Worm (Caenorhabditis elegans) whole organism, L4 larva: Measurements from ENCODE around the gene F41D9.2.

Experiments used
- F10B5.3 ChIP-seq: sonication (generic microtip); optimal IDR thresholded peaks from 2 replicates; lab custom pipeline; 2016; ENCODE audit warnings: mild to moderate bottlenecking, missing genetic modification characterization, missing compliant biosample characterization
- F37D6.2 ChIP-seq: sonication (generic microtip); optimal IDR thresholded peaks from 2 replicates; lab custom pipeline; 2016; ENCODE audit warnings: mild to moderate bottlenecking, missing genetic modification characterization, missing compliant biosample characterization
- T26A8.4 ChIP-seq: fragments of 200-800 bp; sonication (Bioruptor generic); IDR thresholded peaks from 2 replicates; pipeline ENCODE4 v1.3.6; 2022; ENCODE audit warnings: missing genetic modification characterization, missing compliant biosample characterization
- Y48G9A.11 ChIP-seq: fragments of 200-800 bp; sonication (Bioruptor generic); IDR thresholded peaks from 2 replicates; pipeline ENCODE4 v1.3.6; 2022; ENCODE audit warnings: missing genetic modification reagents, missing genetic modification characterization, missing compliant biosample characterization
- Y5F2A.4 ChIP-seq: fragments of 200-800 bp; sonication (Bioruptor generic); optimal IDR thresholded peaks from 2 replicates; lab custom pipeline; 2018; ENCODE audit warnings: mild to moderate bottlenecking, missing genetic modification characterization, missing compliant biosample characterization
- Y75B8A.6 ChIP-seq: fragments of 200-800 bp; sonication (Bioruptor generic); IDR thresholded peaks from 2 replicates; pipeline ENCODE4 v1.3.6; 2022; ENCODE audit warnings: missing genetic modification reagents, missing genetic modification characterization, missing compliant biosample characterization
- ZK337.2 ChIP-seq: fragments of 200-800 bp; sonication (Bioruptor generic); IDR thresholded peaks from 2 replicates; pipeline ENCODE4 v1.3.6; 2022; ENCODE audit warnings: missing genetic modification reagents, missing genetic modification characterization, missing compliant biosample characterization
- ZK546.5 ChIP-seq, 2 experiments: sonication (generic microtip); optimal IDR thresholded peaks; 2 replicates each; lab custom pipeline; 2017; ENCODE audit warnings: missing biosample characterization in 2 of 2, missing genetic modification characterization in 2 of 2
- aha-1 ChIP-seq: fragments of 150-350 bp; peaks from one replicate; lab custom pipeline; 2014; ENCODE audit warnings: missing biosample characterization, missing genetic modification characterization
- arid-1 ChIP-seq: fragments of 200-800 bp; sonication (Bioruptor generic); conservative IDR thresholded peaks from 2 replicates; pipeline ENCODE4 v1.3.6; 2022; ENCODE audit warnings: missing genetic modification reagents, missing genetic modification characterization, missing compliant biosample characterization
- ceh-20 ChIP-seq: fragments of 200-800 bp; sonication (Bioruptor generic); IDR thresholded peaks from 2 replicates; pipeline ENCODE4 v1.3.6; 2022; ENCODE audit warnings: missing genetic modification reagents, missing genetic modification characterization, missing compliant biosample characterization
- ceh-44 ChIP-seq: fragments of 200-800 bp; sonication (Bioruptor generic); IDR thresholded peaks from 2 replicates; pipeline ENCODE4 v1.3.6; 2022; ENCODE audit warnings: missing genetic modification reagents, missing genetic modification characterization, missing compliant biosample characterization
- ces-1 ChIP-seq: fragments of 150-350 bp; sonication (generic microtip); optimal IDR thresholded peaks from 4 replicates; lab custom pipeline; 2014; ENCODE audit warnings: missing biosample characterization, missing genetic modification reagents, missing genetic modification characterization
- dmd-9 ChIP-seq: fragments of 200-800 bp; sonication (Bioruptor generic); IDR thresholded peaks from 2 replicates; pipeline ENCODE4 v1.3.6; 2022; ENCODE audit warnings: missing genetic modification reagents, missing genetic modification characterization, missing compliant biosample characterization
- dpl-1 ChIP-seq: fragments of 150-350 bp; optimal IDR thresholded peaks from 2 replicates; lab custom pipeline; 2014; ENCODE audit warnings: missing biosample characterization, missing genetic modification reagents, missing genetic modification characterization
- fkh-10 ChIP-seq: fragments of 150-350 bp; optimal IDR thresholded peaks from 2 replicates; lab custom pipeline; 2014; ENCODE audit warnings: missing biosample characterization, missing genetic modification reagents, missing genetic modification characterization
- fos-1 ChIP-seq: fragments of 150-350 bp; optimal IDR thresholded peaks from 2 replicates; lab custom pipeline; 2014; ENCODE audit warnings: missing biosample characterization, missing genetic modification characterization
- hlh-11 ChIP-seq: fragments of 200-800 bp; sonication (Bioruptor generic); optimal IDR thresholded peaks from 2 replicates; lab custom pipeline; 2018; ENCODE audit warnings: mild to moderate bottlenecking, missing genetic modification characterization, missing compliant biosample characterization
- lin-1 ChIP-seq: fragments of 200-800 bp; sonication (Bioruptor generic); IDR thresholded peaks from 2 replicates; pipeline ENCODE4 v1.3.6; 2022; ENCODE audit warnings: missing genetic modification reagents, missing genetic modification characterization, missing compliant biosample characterization
- lin-15B ChIP-seq: fragments of 150-350 bp; sonication (generic microtip); optimal IDR thresholded peaks from 3 replicates; lab custom pipeline; 2014; ENCODE audit warnings: missing biosample characterization, missing genetic modification characterization
- lsy-2 ChIP-seq, 2 experiments: fragments of 150-350 bp in 1 of 2; sonication (generic microtip) in 1 of 2; optimal IDR thresholded peaks; 2 replicates each; lab custom pipeline; 2014 to 2017; ENCODE audit warnings: missing biosample characterization in 2 of 2, missing genetic modification characterization in 2 of 2
- madf-9 ChIP-seq: fragments of 200-800 bp; sonication (Bioruptor generic); conservative IDR thresholded peaks from 2 replicates; pipeline ENCODE4 v1.3.6; 2022; ENCODE audit warnings: missing genetic modification reagents, missing genetic modification characterization, missing compliant biosample characterization
- mdl-1 ChIP-seq, 2 experiments: fragments of 150-350 bp in 1 of 2; sonication (generic microtip) in 1 of 2; optimal IDR thresholded peaks; 2 replicates each; lab custom pipeline; 2014 to 2017; ENCODE audit warnings: missing biosample characterization in 2 of 2, missing genetic modification characterization in 2 of 2
- mep-1 ChIP-seq: fragments of 150-350 bp; sonication (generic microtip); optimal IDR thresholded peaks from 3 replicates; lab custom pipeline; 2014; ENCODE audit warnings: missing biosample characterization, missing genetic modification characterization
- mxl-3 ChIP-seq: fragments of 200-800 bp; sonication (Bioruptor generic); optimal IDR thresholded peaks from 2 replicates; lab custom pipeline; 2018; ENCODE audit warnings: mild to moderate bottlenecking, missing genetic modification characterization, missing compliant biosample characterization
- nhr-10 ChIP-seq: fragments of 150-350 bp; optimal IDR thresholded peaks from 2 replicates; lab custom pipeline; 2014; ENCODE audit warnings: missing biosample characterization, missing genetic modification characterization
- nhr-11 ChIP-seq: fragments of 150-350 bp; optimal IDR thresholded peaks from 2 replicates; lab custom pipeline; 2014; ENCODE audit warnings: missing biosample characterization, missing genetic modification characterization
- nhr-28 ChIP-seq: fragments of 150-350 bp; optimal IDR thresholded peaks from 2 replicates; lab custom pipeline; 2014; ENCODE audit warnings: missing biosample characterization, missing genetic modification characterization
- nhr-41 ChIP-seq: fragments of 200-800 bp; sonication (Bioruptor generic); IDR thresholded peaks from 2 replicates; pipeline ENCODE4 v1.3.6; 2022; ENCODE audit warnings: missing genetic modification reagents, missing genetic modification characterization, missing compliant biosample characterization
- nhr-42 ChIP-seq: fragments of 200-800 bp; sonication (Bioruptor generic); IDR thresholded peaks from 2 replicates; pipeline ENCODE4 v1.3.6; 2022; ENCODE audit warnings: missing genetic modification characterization, missing compliant biosample characterization
- nhr-48 ChIP-seq: sonication (generic microtip); optimal IDR thresholded peaks from 2 replicates; lab custom pipeline; 2016; ENCODE audit warnings: mild to moderate bottlenecking, missing genetic modification characterization, missing compliant biosample characterization
- nhr-6 ChIP-seq: fragments of 150-350 bp; optimal IDR thresholded peaks from 2 replicates; lab custom pipeline; 2014; ENCODE audit warnings: missing biosample characterization, missing genetic modification characterization
- pha-4 ChIP-seq, 2 experiments: fragments of 150-350 bp in 1 of 2; fragments of 200-800 bp in 1 of 2; sonication (Bioruptor generic) in 1 of 2; IDR thresholded peaks in 1 of 2; optimal IDR thresholded peaks in 1 of 2; 2 replicates each; pipeline versions ENCODE4 v1.3.6 to Lab custom; 2014 to 2022; ENCODE audit warnings: missing genetic modification characterization in 2 of 2, missing genetic modification reagents in 2 of 2, missing biosample characterization in 1 of 2, missing compliant biosample characterization in 1 of 2
- pqm-1 ChIP-seq: sonication (generic microtip); optimal IDR thresholded peaks from 2 replicates; lab custom pipeline; 2017; ENCODE audit warnings: missing biosample characterization, missing genetic modification characterization
- set-16 ChIP-seq: fragments of 200-800 bp; sonication (Bioruptor generic); IDR thresholded peaks from 2 replicates; pipeline ENCODE4 v1.3.6; 2022; ENCODE audit warnings: missing genetic modification reagents, missing genetic modification characterization, missing compliant biosample characterization
- skn-1 ChIP-seq: fragments of 150-350 bp; optimal IDR thresholded peaks from 2 replicates; lab custom pipeline; 2014; ENCODE audit warnings: missing biosample characterization, missing genetic modification characterization
- unc-130 ChIP-seq: sonication (generic microtip); optimal IDR thresholded peaks from 2 replicates; lab custom pipeline; 2016; ENCODE audit warnings: missing genetic modification reagents, missing genetic modification characterization, missing compliant biosample characterization
- unc-39 ChIP-seq: sonication (generic microtip); optimal IDR thresholded peaks from 2 replicates; lab custom pipeline; 2017; ENCODE audit warnings: missing biosample characterization, missing genetic modification characterization
- unc-62 ChIP-seq, 3 experiments: fragments of 150-350 bp in 1 of 3; sonication (generic microtip); optimal IDR thresholded peaks in 2 of 3; peaks in 1 of 3; 1 replicate in 1 of 3; 2 replicates in 2 of 3; lab custom pipeline; 2014 to 2017; ENCODE audit warnings: missing biosample characterization in 3 of 3, missing genetic modification characterization in 3 of 3, missing genetic modification reagents in 3 of 3, missing genotype in 1 of 3
- zip-2 ChIP-seq: fragments of 150-350 bp; optimal IDR thresholded peaks from 2 replicates; lab custom pipeline; 2014; ENCODE audit warnings: missing biosample characterization, missing genetic modification characterization
- ztf-7 ChIP-seq: fragments of 150-350 bp; optimal IDR thresholded peaks from 2 replicates; lab custom pipeline; 2014; ENCODE audit warnings: missing biosample characterization, missing genetic modification characterization

F41D9.2 gene

DNA sequence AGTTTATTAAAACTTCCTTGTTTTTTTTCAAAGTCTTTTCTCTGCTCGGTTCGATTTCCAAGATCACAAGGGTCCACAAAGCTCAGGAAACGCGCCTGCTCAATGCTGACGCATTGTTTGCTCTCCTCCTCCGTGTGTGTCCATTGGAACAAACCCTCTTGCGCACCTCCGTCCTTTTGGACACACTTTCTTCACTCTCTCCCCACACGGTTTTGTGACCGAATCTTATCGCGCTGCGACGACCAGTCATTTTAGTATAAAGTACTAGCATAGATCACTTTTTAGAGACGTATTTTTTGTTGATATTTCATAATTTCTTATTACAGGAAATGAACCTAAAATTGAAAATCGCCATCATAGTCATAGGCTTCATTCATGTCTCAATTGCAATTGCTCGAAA lies 16.5 kb downstream of the F41D9.2 start (continued):
- TF ChIP-seq ZK546.5 (tag; optimal IDR thresholded peaks at IDR 0.05; lab: Kevin White, UChicago) (no peak), pha-4 (GFP tag; IDR thresholded peaks at IDR 0.05; lab: Robert Waterston, UW) (0 out of 2 replicates have a peak, but pooled peaks have one; percentile 52), pha-4 (tag; optimal IDR thresholded peaks at IDR 0.05; lab: Kevin White, UChicago) (no peak), unc-62 (GFP tag; optimal IDR thresholded peaks at IDR 0.05 in 1 of 2; lab: Kevin White, UChicago) (peak in 1 of 2 experiments; percentile 96), unc-62 (tag; optimal IDR thresholded peaks at IDR 0.05; lab: Kevin White, UChicago) (no peak), hlh-11 (tag; lab: Kevin White, UChicago) (peak; percentile 89), zip-2 (tag; lab: Kevin White, UChicago) (no peak), ceh-20 (GFP tag; lab: Robert Waterston, UW) (peak; percentile 58; the same call in 1 of the 2 replicates), lsy-2 (tag; optimal IDR thresholded peaks at IDR 0.05; lab: Kevin White, UChicago) (peak; percentile 36 to 86), mdl-1 (tag; optimal IDR thresholded peaks at IDR 0.05; lab: Kevin White, UChicago) (peak in 1 of 2 experiments; percentile 57)
- TF ChIP-seq, all 104 proteins: peak for 31

DNA sequence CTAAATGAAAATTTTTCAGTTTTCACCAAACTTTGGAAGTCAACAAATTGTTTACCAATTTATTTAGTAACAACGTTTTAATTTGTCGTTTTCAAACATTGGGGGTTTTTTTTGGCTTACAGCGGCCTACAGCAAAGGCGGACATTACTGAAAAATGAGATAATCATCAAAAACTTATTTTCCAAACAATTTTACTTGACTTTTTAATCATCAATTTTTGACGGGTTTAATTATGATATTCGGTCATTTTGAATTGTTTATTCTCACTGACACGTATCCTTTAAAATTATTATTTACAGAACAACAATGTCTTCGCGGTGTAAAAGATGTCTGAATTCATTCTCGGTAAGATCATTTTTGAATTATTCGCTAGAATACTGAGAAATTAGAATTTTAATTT lies 17.2 kb downstream of the F41D9.2 start, which contains the start of gene F40B5.2:
Gene F40B5.2 (plus strand): TSS at position 301 of the 400 bp plus-strand sequence.
- no peak for TF ChIP-seq dmd-9
- no peak for TF ChIP-seq lsy-2 (tag; optimal IDR thresholded peaks at IDR 0.05; lab: Kevin White, UChicago)
- TF ChIP-seq Y75B8A.6: no peak
- no peak for TF ChIP-seq ces-1
- no peak for TF ChIP-seq mep-1 (tag; lab: Kevin White, UChicago)
- no peak for TF ChIP-seq nhr-48 (tag; lab: Kevin White, UChicago)
- TF ChIP-seq hlh-11 (tag; lab: Kevin White, UChicago): no peak
- TF ChIP-seq F37D6.2: no peak
- TF ChIP-seq T26A8.4 (GFP tag; lab: Robert Waterston, UW): no peak
- no peak for TF ChIP-seq F10B5.3
- TF ChIP-seq unc-39 (tag; lab: Kevin White, UChicago): no peak
- TF ChIP-seq lin-1 (GFP tag; lab: Robert Waterston, UW): no peak
- TF ChIP-seq ceh-44: no peak
- TF ChIP-seq fkh-10 (GFP tag; lab: Kevin White, UChicago): no peak
- TF ChIP-seq arid-1: no peak
- TF ChIP-seq nhr-41 (GFP tag; lab: Robert Waterston, UW): no peak
- TF ChIP-seq nhr-28: no peak
- TF ChIP-seq skn-1 (tag; lab: Kevin White, UChicago): no peak
- TF ChIP-seq, all 104 proteins: peak for 0

DNA sequence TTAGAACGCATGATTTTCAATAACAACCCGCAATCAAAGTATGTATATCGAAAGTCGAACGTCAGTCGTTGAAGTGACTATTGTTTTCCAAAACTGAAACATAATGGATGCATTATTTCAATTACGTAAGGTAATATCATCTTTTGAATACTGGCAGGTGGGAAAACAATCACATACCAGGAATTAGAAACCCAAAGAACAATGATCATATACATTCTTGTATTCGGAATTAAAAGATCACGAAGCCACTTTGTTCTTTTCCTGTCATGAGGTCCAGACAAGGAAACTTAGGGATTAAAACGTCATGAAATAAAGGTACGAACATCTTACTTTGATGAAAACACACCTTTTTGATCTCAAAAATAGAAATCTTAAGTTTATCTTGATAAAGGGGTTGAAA lies 22.4 kb downstream of the F41D9.2 start:
- no peak for TF ChIP-seq Y48G9A.11 (GFP tag; lab: Robert Waterston, UW)
- no peak for TF ChIP-seq nhr-11
- TF ChIP-seq dpl-1 (GFP tag; lab: Kevin White, UChicago): no peak
- TF ChIP-seq fkh-10 (GFP tag; lab: Kevin White, UChicago): no peak
- TF ChIP-seq nhr-42: no peak
- TF ChIP-seq nhr-10 (tag; lab: Kevin White, UChicago): no peak
- TF ChIP-seq madf-9 (GFP tag; lab: Robert Waterston, UW): no peak
- TF ChIP-seq lin-15B (tag; lab: Kevin White, UChicago): no peak
- TF ChIP-seq ztf-7 (tag; lab: Kevin White, UChicago): no peak
- no peak for TF ChIP-seq set-16 (GFP tag; lab: Robert Waterston, UW)
- TF ChIP-seq fos-1 (tag; lab: Kevin White, UChicago): no peak
- TF ChIP-seq unc-130 (GFP tag; lab: Kevin White, UChicago): no peak
- TF ChIP-seq pqm-1: no peak
- TF ChIP-seq hlh-11 (tag; lab: Kevin White, UChicago): no peak
- no peak for TF ChIP-seq dmd-9
- no peak for TF ChIP-seq nhr-6 (tag; lab: Kevin White, UChicago)
- no peak for TF ChIP-seq ZK337.2 (GFP tag; lab: Robert Waterston, UW)
- TF ChIP-seq Y5F2A.4 (GFP tag; lab: Kevin White, UChicago): no peak
- no peak for TF ChIP-seq aha-1 (tag; lab: Kevin White, UChicago)
- no peak for TF ChIP-seq mxl-3
- TF ChIP-seq, all 104 proteins: peak for 0
